Fruit fly (Drosophila melanogaster): ENCODE data around the gene hyx.

DNA sequence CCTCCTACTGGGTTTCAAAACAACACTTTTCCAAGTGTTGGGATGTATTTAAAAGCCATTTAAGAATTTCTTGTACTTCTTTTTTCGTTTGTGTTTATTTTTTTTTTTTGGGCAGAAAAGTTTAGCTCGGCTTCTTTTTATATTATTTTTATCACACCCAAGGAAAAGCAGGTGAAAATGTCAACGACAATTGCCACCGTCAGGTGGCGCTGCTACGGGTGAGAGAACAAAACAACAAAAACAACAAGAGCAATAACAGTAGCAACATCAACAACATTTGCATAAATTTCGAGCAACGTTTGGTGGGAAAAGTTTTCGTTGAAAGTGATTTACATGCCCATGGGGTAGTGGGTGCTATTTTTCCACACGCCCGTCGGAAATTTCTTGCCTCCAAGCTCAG, 51.7 kb downstream of the hyx start:
- TF ChIP-seq CG12605 (GFP tag; IDR thresholded peaks at IDR 0.05) = no peak
- TF ChIP-seq Ets98B (GFP tag; IDR thresholded peaks at IDR 0.05) = no peak

Data from whole organism, pupa.